Fruit fly (Drosophila melanogaster): ENCODE measurements around the gene CG8064.

Gene CG8064

dm6 chr3R:18314824-18315690 lies 31.6 kb downstream of the CG8064 start (continued):
- TF ChIP-seq CG14014 (GFP tag; IDR thresholded peaks at IDR 0.05), result 0 out of 2 replicates have a peak, but pooled peaks have one; percentile 32
- no peak for TF ChIP-seq dati (GFP tag; IDR thresholded peaks at IDR 0.05)
- no peak for TF ChIP-seq repo (GFP tag; optimal IDR thresholded peaks at IDR 0.05)
- peak; percentile 31; the same call in 1 of the 2 replicates for TF ChIP-seq HLH3B (GFP tag; IDR thresholded peaks at IDR 0.05)
- TF ChIP-seq sens-2 (GFP tag; IDR thresholded peaks at IDR 0.05), result no peak
- TF ChIP-seq CG7963 (GFP tag; IDR thresholded peaks at IDR 0.05; ENCODE audit: partially characterized antibody), result no peak
- 0 out of 3 replicates have a peak, but pooled peaks have one; percentile 26 for TF ChIP-seq gce (GFP tag; IDR thresholded peaks at IDR 0.05)
- peak; percentile 7 for TF ChIP-seq Meics (GFP tag; optimal IDR thresholded peaks at IDR 0.05)
- 0 out of 3 replicates have a peak, but pooled peaks have one; percentile 53 for TF ChIP-seq so (GFP tag; IDR thresholded peaks at IDR 0.05)
- peak; percentile 27 for TF ChIP-seq Xbp1 (GFP tag; optimal IDR thresholded peaks at IDR 0.05)
- peak; percentile 12 for TF ChIP-seq Fer1 (GFP tag; optimal IDR thresholded peaks at IDR 0.05)
- TF ChIP-seq kni (GFP tag; optimal IDR thresholded peaks at IDR 0.05), result no peak
- TF ChIP-seq tgo (GFP tag; IDR thresholded peaks at IDR 0.05), result peak; percentile 20; the same call in 1 of the 3 replicates
- TF ChIP-seq Optix (GFP tag; IDR thresholded peaks at IDR 0.05), result no peak
- peak; percentile 27 for TF ChIP-seq unpg (GFP tag; optimal IDR thresholded peaks at IDR 0.05)
- TF ChIP-seq CG12942 (GFP tag; optimal IDR thresholded peaks at IDR 0.05), result no peak
- 0 out of 2 replicates have a peak, but pooled peaks have one; percentile 4 for TF ChIP-seq CG5953 (GFP tag; IDR thresholded peaks at IDR 0.05)
- no peak for TF ChIP-seq Atf3 (GFP tag; optimal IDR thresholded peaks at IDR 0.05)
- TF ChIP-seq Nf-YA (GFP tag; IDR thresholded peaks at IDR 0.05), result no peak
- no peak for TF ChIP-seq Asciz (GFP tag; optimal IDR thresholded peaks at IDR 0.05)
- TF ChIP-seq Nf-YC (tag; optimal IDR thresholded peaks at IDR 0.05), result no peak
- TF ChIP-seq slou (GFP tag; optimal IDR thresholded peaks at IDR 0.05), result no peak
- TF ChIP-seq Opbp (GFP tag; IDR thresholded peaks at IDR 0.05; ENCODE audit: partially characterized antibody), result no peak
- no peak for TF ChIP-seq CG3407 (GFP tag; optimal IDR thresholded peaks at IDR 0.05)
- TF ChIP-seq CG7271 (tag; optimal IDR thresholded peaks at IDR 0.05), result no peak
- peak; percentile 63 for TF ChIP-seq zf30C (GFP tag; optimal IDR thresholded peaks at IDR 0.05)
- peak; percentile 67 for TF ChIP-seq Rfx (GFP tag; IDR thresholded peaks at IDR 0.05)
- TF ChIP-seq CG2199 (GFP tag; IDR thresholded peaks at IDR 0.05), result no peak
- no peak for TF ChIP-seq klu (GFP tag; IDR thresholded peaks at IDR 0.05)
- TF ChIP-seq trh (GFP tag; optimal IDR thresholded peaks at IDR 0.05), result no peak
- peak; percentile 22 for TF ChIP-seq MTF-1 (GFP tag; optimal IDR thresholded peaks at IDR 0.05; ENCODE audit: borderline replicate concordance)
- no peak for TF ChIP-seq Hsf (GFP tag; optimal IDR thresholded peaks at IDR 0.05)
- TF ChIP-seq croc (GFP tag; conservative IDR thresholded peaks at IDR 0.05), result no peak
- 0 out of 3 replicates have a peak, but pooled peaks have one; percentile 19 for TF ChIP-seq CG11456 (GFP tag; IDR thresholded peaks at IDR 0.05)
- no peak for TF ChIP-seq CG12104 (GFP tag; optimal IDR thresholded peaks at IDR 0.05)
- no peak for TF ChIP-seq Ravus (GFP tag; IDR thresholded peaks at IDR 0.05)
- peak; percentile 18 for TF ChIP-seq HHEX (GFP tag; optimal IDR thresholded peaks at IDR 0.05)
- TF ChIP-seq CG6254 (GFP tag; optimal IDR thresholded peaks at IDR 0.05), result no peak
- no peak for TF ChIP-seq CG6654 (GFP tag; optimal IDR thresholded peaks at IDR 0.05)
- TF ChIP-seq dmrt11E (tag; optimal IDR thresholded peaks at IDR 0.05), result no peak
- TF ChIP-seq CG17802 (tag; optimal IDR thresholded peaks at IDR 0.05), result no peak
- TF ChIP-seq MESR4 (GFP tag; optimal IDR thresholded peaks at IDR 0.05), result no peak
- peak; percentile 46 for TF ChIP-seq CG2678 (tag; optimal IDR thresholded peaks at IDR 0.05)
- no peak for TF ChIP-seq Hr3 (GFP tag; optimal IDR thresholded peaks at IDR 0.05)
- TF ChIP-seq NK7.1 (GFP tag; optimal IDR thresholded peaks at IDR 0.05), result no peak
- TF ChIP-seq CG10979 (tag; optimal IDR thresholded peaks at IDR 0.05), result no peak
- no peak for TF ChIP-seq trem (tag; optimal IDR thresholded peaks at IDR 0.05)
- no peak for TF ChIP-seq cwo (GFP tag; optimal IDR thresholded peaks at IDR 0.05)
- TF ChIP-seq Hmr (GFP tag; optimal IDR thresholded peaks at IDR 0.05), result peak; percentile 45

Data from whole organism, embryonic.